Worm (Caenorhabditis elegans) whole organism, L4/young adult: ENCODE measurements around the gene F46F5.13.

ENCODE experiments used
- W03F9.2 ChIP-seq: fragments of 150-350 bp; optimal IDR thresholded peaks from 2 replicates; lab custom pipeline; 2014; ENCODE audit warnings: missing biosample characterization, missing genetic modification characterization
- dao-5 ChIP-seq: sonication (generic microtip); optimal IDR thresholded peaks from 2 replicates; lab custom pipeline; 2016; ENCODE audit warnings: missing genotype, missing genetic modification characterization, moderate library complexity, missing compliant biosample characterization
- him-1 ChIP-seq: sonication (generic microtip); optimal IDR thresholded peaks from 2 replicates; lab custom pipeline; 2016; ENCODE audit warnings: missing genotype, missing genetic modification reagents, missing genetic modification characterization, missing compliant biosample characterization

- no peak for TF ChIP-seq him-1 (tag; lab: Kevin White, UChicago)
- TF ChIP-seq W03F9.2 (tag; lab: Kevin White, UChicago): no peak
- TF ChIP-seq dao-5 (tag; lab: Kevin White, UChicago): no peak
Observed at ce11 chrII:783532-783931, 19.6 kb upstream of the F46F5.13 start, which contains the start of gene Y39F10A.6.
